Worm (Caenorhabditis elegans): ENCODE results near the gene fbxa-111.
A peak's percentile ranks its signal among the peaks of the same experiment; 100 is the strongest.

Gene fbxa-111

DNA sequence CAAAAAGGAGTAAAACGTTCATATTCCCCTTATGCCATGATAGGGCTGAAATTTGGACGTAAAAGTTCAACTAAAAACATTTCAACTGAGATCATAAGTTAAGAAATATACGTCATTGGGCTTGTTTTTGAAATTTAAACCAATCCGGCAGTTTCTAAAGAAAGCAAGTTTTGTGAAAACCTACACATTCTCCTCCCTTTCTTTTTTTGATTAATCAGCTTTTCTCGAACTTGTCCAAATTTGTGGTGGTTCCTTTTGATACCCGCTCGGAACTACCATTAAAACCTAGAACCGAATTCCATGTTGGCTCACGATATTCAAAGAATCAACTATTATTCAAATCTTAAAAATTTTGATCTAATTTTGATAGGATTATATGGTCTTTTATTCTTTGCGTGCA, 30.9 kb upstream of the fbxa-111 start, which contains the start of gene srz-54:
TSS of gene srz-54 (plus strand) at position 301 of the 400 bp plus-strand sequence.
- TF ChIP-seq elt-1 (tag; optimal IDR thresholded peaks at IDR 0.05; ENCODE audit: borderline replicate concordance, insufficient read depth) (no peak), nhr-12 (tag; optimal IDR thresholded peaks at IDR 0.05) (no peak), sem-2 (GFP tag; optimal IDR thresholded peaks at IDR 0.05) (no peak)

- no peak for TF ChIP-seq lin-13 (tag; optimal IDR thresholded peaks at IDR 0.05)
- no peak for TF ChIP-seq bed-3 (GFP tag; optimal IDR thresholded peaks at IDR 0.05)
- no peak for TF ChIP-seq sem-2 (GFP tag; optimal IDR thresholded peaks at IDR 0.05)
- no peak for TF ChIP-seq unc-39 (tag; optimal IDR thresholded peaks at IDR 0.05)
- no peak for TF ChIP-seq mep-1 (tag; optimal IDR thresholded peaks at IDR 0.05)
- TF ChIP-seq ces-1 (GFP tag; optimal IDR thresholded peaks at IDR 0.05) = no peak
- no peak for TF ChIP-seq M03D4.4 (tag; optimal IDR thresholded peaks at IDR 0.05)
- no peak for TF ChIP-seq unc-62 (GFP tag; optimal IDR thresholded peaks at IDR 0.05)
- no peak for TF ChIP-seq ham-2 (GFP tag; optimal IDR thresholded peaks at IDR 0.05)
- TF ChIP-seq elt-1 (tag; optimal IDR thresholded peaks at IDR 0.05; ENCODE audit: borderline replicate concordance, insufficient read depth) = no peak
- no peak for TF ChIP-seq ceh-39 (tag; optimal IDR thresholded peaks at IDR 0.05)
- TF ChIP-seq ceh-43 (GFP tag; optimal IDR thresholded peaks at IDR 0.05) = no peak
- TF ChIP-seq lin-32 (GFP tag; optimal IDR thresholded peaks at IDR 0.05) = no peak
Observed at ce11 chrV:16974919-16975318, 25.4 kb upstream of the fbxa-111 start, which contains the start of gene srx-54. Gene srx-54 (plus strand): TSS chrV:16975219.

- TF ChIP-seq hlh-1 (tag; optimal IDR thresholded peaks at IDR 0.05) (no peak), ham-2 (GFP tag; optimal IDR thresholded peaks at IDR 0.05) (no peak), bed-3 (GFP tag; optimal IDR thresholded peaks at IDR 0.05) (no peak), zip-8 (tag; optimal IDR thresholded peaks at IDR 0.05) (no peak), lsy-2 (tag; optimal IDR thresholded peaks at IDR 0.05) (no peak), nhr-2 (tag; optimal IDR thresholded peaks at IDR 0.05) (no peak), ceh-43 (GFP tag; optimal IDR thresholded peaks at IDR 0.05) (no peak), nhr-28 (tag; optimal IDR thresholded peaks at IDR 0.05) (no peak), pha-4 (tag; optimal IDR thresholded peaks at IDR 0.05) (no peak), unc-62 (GFP tag; optimal IDR thresholded peaks at IDR 0.05) (no peak), ceh-83 (GFP tag; optimal IDR thresholded peaks at IDR 0.05) (no peak), mls-2 (tag; optimal IDR thresholded peaks at IDR 0.05) (no peak), lin-32 (GFP tag; optimal IDR thresholded peaks at IDR 0.05) (no peak)
Observed at ce11 chrV:16973338-16973737, 23.8 kb upstream of the fbxa-111 start.

- no peak for TF ChIP-seq zip-8 (tag; optimal IDR thresholded peaks at IDR 0.05)
- TF ChIP-seq ceh-39 (tag; optimal IDR thresholded peaks at IDR 0.05) = no peak
- no peak for TF ChIP-seq ham-2 (GFP tag; optimal IDR thresholded peaks at IDR 0.05)
- TF ChIP-seq mab-5 (tag; optimal IDR thresholded peaks at IDR 0.05) = no peak
- no peak for TF ChIP-seq nhr-28 (tag; optimal IDR thresholded peaks at IDR 0.05)
- no peak for TF ChIP-seq ceh-43 (GFP tag; optimal IDR thresholded peaks at IDR 0.05)
- no peak for TF ChIP-seq hlh-1 (tag; optimal IDR thresholded peaks at IDR 0.05)
- TF ChIP-seq unc-120 (tag; optimal IDR thresholded peaks at IDR 0.05; ENCODE audit: poor library complexity, severe bottlenecking) = no peak
- no peak for TF ChIP-seq flh-1 (GFP tag; optimal IDR thresholded peaks at IDR 0.05)
- no peak for TF ChIP-seq nhr-237 (tag; optimal IDR thresholded peaks at IDR 0.05)
- TF ChIP-seq drap-1 (GFP tag; optimal IDR thresholded peaks at IDR 0.05) = no peak
- TF ChIP-seq mep-1 (tag; optimal IDR thresholded peaks at IDR 0.05) = no peak
- TF ChIP-seq nhr-76 (tag; optimal IDR thresholded peaks at IDR 0.05) = no peak
Observed at ce11 chrV:16972134-16972533, 22.6 kb upstream of the fbxa-111 start, which contains the start of gene srh-119. Gene srh-119 (plus strand): TSS chrV:16972434.

ce11 chrV:16966636-16967035, 17.1 kb upstream of the fbxa-111 start, which contains the start of gene fbxa-90:
Gene fbxa-90 (plus strand): TSS chrV:16966814.
- TF ChIP-seq ztf-11 (tag; optimal IDR thresholded peaks at IDR 0.05) (no peak), blmp-1 (tag; optimal IDR thresholded peaks at IDR 0.05) (no peak), ceh-43 (GFP tag; optimal IDR thresholded peaks at IDR 0.05) (no peak)

- TF ChIP-seq ceh-39 (tag; optimal IDR thresholded peaks at IDR 0.05) (peak; percentile 31), lsy-2 (tag; optimal IDR thresholded peaks at IDR 0.05) (peak; percentile 82), elt-3 (tag; optimal IDR thresholded peaks at IDR 0.05) (peak; percentile 47), ces-1 (GFP tag; optimal IDR thresholded peaks at IDR 0.05) (peak; percentile 96), mls-2 (tag; optimal IDR thresholded peaks at IDR 0.05) (no peak), pha-4 (tag; optimal IDR thresholded peaks at IDR 0.05) (peak; percentile 58), hlh-1 (tag; optimal IDR thresholded peaks at IDR 0.05) (peak; percentile 33), ztf-11 (tag; optimal IDR thresholded peaks at IDR 0.05) (peak; percentile 37), ceh-83 (GFP tag; optimal IDR thresholded peaks at IDR 0.05) (no peak), nhr-237 (tag; optimal IDR thresholded peaks at IDR 0.05) (peak; percentile 88), unc-39 (tag; optimal IDR thresholded peaks at IDR 0.05) (no peak), mab-5 (tag; optimal IDR thresholded peaks at IDR 0.05) (peak; percentile 52), mep-1 (tag; optimal IDR thresholded peaks at IDR 0.05) (peak; percentile 98), lin-13 (tag; optimal IDR thresholded peaks at IDR 0.05) (peak; percentile 88), drap-1 (GFP tag; optimal IDR thresholded peaks at IDR 0.05) (peak; percentile 77), sptf-1 (tag; optimal IDR thresholded peaks at IDR 0.05) (peak; percentile 37), nhr-76 (tag; optimal IDR thresholded peaks at IDR 0.05) (no peak), unc-62 (GFP tag; optimal IDR thresholded peaks at IDR 0.05) (peak; percentile 36), nhr-2 (tag; optimal IDR thresholded peaks at IDR 0.05) (no peak)
Observed at ce11 chrV:16965655-16966054, 16.1 kb upstream of the fbxa-111 start, which contains the start of gene efl-1. Gene efl-1 (minus strand): TSS chrV:16965675.

Measured in whole organism, mixed stage, embryonic.